Fruit fly (Drosophila melanogaster): ENCODE results near the gene Rlip.
A peak's percentile ranks its signal among the peaks of the same experiment; 100 is the strongest.

The Rlip gene

dm6 chr3R:21017464-21018080, at the start of gene Rlip:
TSS of gene Rlip (plus strand) at chr3R:21017684.
- peak; percentile 92 to 94 for TF ChIP-seq CTCF (optimal IDR thresholded peaks at IDR 0.05)
- no peak for TF ChIP-seq CG8478 (optimal IDR thresholded peaks at IDR 0.05)

dm6 chr3R:20976649-20977048, 40.8 kb upstream of the Rlip start:
- TF ChIP-seq CG8478 (optimal IDR thresholded peaks at IDR 0.05) (no peak), CTCF (optimal IDR thresholded peaks at IDR 0.05) (no peak)

DNA sequence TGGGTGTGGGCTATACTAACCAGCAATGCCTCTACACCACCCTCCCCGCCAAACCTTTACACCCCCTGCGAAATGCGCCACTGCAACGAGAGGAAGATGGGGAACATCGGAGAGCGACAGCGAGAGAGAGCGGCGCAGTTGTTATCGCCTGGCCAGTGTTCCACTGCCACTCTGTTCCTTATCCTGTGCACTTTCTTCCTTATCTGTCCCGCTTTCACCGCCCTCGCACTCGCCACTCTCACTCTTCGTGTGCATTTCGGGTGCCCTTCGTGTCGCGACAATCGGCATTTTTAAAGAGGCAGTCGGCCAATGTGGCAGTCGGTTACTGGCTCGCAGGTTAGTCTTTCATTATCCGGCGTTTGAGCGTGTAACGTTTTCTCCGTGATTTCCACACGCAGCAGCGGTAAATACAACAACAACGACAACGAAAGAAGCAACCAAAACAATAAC, 39.6 kb upstream of the Rlip start, which contains the start of gene Calx:
Gene Calx, plus strand, starts transcription at position 338 of the 450 bp plus-strand sequence.
- TF ChIP-seq CG8478 (optimal IDR thresholded peaks at IDR 0.05): no peak
- no peak for TF ChIP-seq CTCF (optimal IDR thresholded peaks at IDR 0.05)

- TF ChIP-seq CTCF (optimal IDR thresholded peaks at IDR 0.05): peak; percentile 80 to 82
- no peak for TF ChIP-seq CG8478 (optimal IDR thresholded peaks at IDR 0.05)
Observed at dm6 chr3R:20984087-20984486, 33.4 kb upstream of the Rlip start.

DNA sequence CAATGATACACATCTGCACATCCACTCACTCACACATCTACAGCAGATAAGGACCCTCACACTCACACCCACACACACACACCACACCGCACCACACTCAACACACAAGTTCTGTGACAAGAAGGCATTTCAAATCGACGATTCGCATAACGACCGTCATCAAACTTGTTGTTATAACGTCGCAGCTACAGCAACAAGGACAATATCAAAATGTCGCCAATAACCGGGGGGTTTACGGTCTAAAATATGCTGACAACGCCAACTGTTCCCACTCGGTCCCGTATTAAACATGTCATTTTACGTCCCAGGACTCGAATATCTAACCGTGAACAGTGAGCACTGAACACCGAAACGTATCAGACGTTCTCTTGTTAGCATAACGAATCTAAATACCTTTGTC, 32.6 kb upstream of the Rlip start:
- TF ChIP-seq CTCF (optimal IDR thresholded peaks at IDR 0.05) (no peak), CG8478 (optimal IDR thresholded peaks at IDR 0.05) (no peak)

DNA sequence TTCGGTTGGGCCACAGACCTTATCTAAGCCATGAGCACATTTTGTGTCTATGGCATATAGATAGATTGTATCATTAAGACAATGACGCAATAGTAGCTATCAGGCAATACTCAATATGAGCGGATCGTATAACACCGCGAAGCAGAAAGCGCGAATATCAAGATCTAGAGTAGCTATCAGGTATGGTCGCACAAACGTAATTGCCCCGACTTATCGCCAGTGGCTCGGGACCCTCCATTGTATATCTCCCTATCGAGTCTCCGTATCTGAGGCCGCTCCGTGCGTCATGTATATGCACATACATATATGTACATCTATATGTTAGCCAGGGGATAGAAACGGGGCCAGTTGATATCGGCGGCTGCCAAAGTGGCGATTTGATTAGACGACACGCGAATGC, 31.9 kb upstream of the Rlip start:
- no peak for TF ChIP-seq CG8478 (optimal IDR thresholded peaks at IDR 0.05)
- no peak for TF ChIP-seq CTCF (optimal IDR thresholded peaks at IDR 0.05)

DNA sequence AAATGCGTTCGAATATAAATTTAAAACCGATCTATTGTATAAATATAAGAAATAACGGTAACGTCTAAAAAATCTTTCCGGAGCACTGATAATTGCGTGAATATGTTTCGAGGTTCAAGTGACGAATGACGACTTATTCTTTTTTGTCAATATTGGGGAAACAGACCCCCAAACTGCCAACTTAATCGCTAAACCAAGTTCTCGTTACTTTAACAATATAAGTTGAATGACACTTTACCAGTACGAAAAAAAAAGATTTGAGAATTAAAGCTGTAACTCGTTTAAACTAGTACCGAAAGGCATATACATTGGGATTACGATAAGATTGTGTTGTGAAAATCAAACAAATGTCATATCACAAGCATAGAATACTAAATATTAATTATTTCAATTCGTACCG, 29.6 kb upstream of the Rlip start, which contains the start of gene CG43446:
Gene CG43446, minus strand, starts transcription at position 101 of the 400 bp plus-strand sequence.
- TF ChIP-seq CG8478 (optimal IDR thresholded peaks at IDR 0.05): no peak
- no peak for TF ChIP-seq CTCF (optimal IDR thresholded peaks at IDR 0.05)

DNA sequence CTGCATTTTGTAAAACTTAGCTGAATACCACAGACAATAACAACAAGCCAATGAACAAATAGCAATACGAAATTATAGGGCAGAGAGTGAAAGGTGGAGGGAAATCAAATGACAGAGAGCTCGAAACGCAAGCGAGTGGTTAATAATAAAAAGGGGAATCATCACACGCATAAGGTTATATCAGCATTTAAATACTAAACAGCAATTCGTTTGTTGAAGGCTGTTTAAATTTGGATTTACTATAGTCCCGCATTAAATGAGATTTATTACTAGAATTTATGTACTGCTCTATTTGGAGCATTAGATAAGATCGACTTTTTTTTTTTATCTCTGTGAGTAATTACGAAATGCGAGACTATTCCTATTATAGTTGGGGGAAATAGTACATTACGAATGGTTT, 28.9 kb upstream of the Rlip start:
- TF ChIP-seq CTCF (optimal IDR thresholded peaks at IDR 0.05) (no peak), CG8478 (optimal IDR thresholded peaks at IDR 0.05) (no peak)

DNA sequence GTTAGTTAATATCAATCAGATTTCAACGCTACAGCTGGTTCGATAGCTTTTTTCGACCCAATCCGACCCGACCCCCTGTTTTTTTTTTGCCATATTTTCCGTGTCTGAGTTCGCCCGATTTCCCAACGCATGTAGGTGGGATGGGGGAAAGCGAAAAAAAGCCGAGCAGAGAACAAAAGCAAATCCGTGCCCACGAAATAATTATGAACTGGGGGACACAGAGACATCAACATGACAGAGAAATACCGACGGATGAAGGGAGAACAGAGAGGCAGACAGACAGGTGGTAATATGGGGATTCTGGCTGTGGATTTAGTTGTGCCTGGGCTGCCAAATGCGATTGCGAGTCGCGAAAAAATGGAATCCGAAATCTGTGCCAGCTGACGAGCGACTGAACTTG, 28.4 kb upstream of the Rlip start:
- TF ChIP-seq CTCF (optimal IDR thresholded peaks at IDR 0.05): no peak
- no peak for TF ChIP-seq CG8478 (optimal IDR thresholded peaks at IDR 0.05)

DNA sequence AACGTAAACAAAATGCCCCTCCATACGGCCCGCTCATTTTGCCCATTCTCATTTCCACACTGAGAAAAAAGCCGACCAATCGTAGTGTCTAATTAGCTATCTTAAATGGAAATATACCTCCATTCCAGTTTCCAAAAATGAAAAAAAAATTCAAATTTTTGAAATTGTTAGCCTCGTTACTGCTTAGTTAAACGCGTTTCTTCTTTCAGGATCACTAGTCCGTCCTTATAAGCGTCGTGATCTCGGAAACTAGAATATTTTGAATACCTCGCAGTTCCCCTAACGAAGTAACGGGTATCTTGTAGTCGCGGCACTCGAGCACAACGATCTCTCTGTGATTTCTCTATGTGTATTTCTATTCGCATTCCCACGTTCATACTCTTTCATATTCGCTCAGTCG, 27.8 kb upstream of the Rlip start:
- TF ChIP-seq CTCF (optimal IDR thresholded peaks at IDR 0.05): no peak
- TF ChIP-seq CG8478 (optimal IDR thresholded peaks at IDR 0.05): no peak

dm6 chr3R:20990409-20990808, 27.1 kb upstream of the Rlip start:
- TF ChIP-seq CG8478 (optimal IDR thresholded peaks at IDR 0.05) (no peak), CTCF (optimal IDR thresholded peaks at IDR 0.05) (no peak)

DNA sequence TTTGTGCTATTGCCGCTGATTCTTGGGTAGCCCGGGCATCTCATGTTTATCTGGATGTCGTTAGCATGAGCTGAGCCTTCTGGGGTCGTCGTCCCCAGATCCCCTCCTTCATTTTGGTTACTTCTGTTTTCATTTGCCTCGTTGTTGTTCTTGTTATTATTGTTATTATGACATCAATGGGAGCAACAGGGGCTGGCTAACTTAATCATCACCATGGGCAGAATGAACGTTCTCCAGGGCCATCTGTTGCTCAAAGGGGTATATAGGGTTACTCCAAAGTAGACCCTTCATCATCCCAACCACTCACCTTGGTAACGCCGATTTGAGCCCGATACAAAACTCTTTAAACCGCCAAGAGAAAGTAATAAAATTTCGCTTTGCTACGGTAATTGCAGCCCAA, 19.2 kb upstream of the Rlip start:
- TF ChIP-seq CTCF (optimal IDR thresholded peaks at IDR 0.05) (no peak), CG8478 (optimal IDR thresholded peaks at IDR 0.05) (no peak)

DNA sequence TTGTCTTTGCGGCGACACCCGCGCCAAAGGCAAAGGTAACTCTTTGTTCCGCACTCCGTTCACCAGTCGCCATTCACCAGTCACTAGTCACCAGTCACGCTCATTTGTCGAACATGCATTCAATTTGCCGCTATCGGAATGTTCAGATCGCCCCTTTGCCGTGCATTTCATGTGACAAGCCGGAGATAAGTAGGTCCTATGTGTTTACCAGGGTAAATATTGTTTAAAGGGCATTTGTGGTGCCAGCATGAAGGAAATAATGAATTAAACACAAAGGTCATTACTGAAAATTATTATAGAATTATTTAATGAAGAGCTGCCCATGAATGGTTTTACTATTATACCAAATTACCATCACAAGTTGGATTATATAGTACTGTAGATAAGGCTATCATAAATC, 16.4 kb upstream of the Rlip start:
- TF ChIP-seq CTCF (optimal IDR thresholded peaks at IDR 0.05) (no peak), CG8478 (optimal IDR thresholded peaks at IDR 0.05) (no peak)

DNA sequence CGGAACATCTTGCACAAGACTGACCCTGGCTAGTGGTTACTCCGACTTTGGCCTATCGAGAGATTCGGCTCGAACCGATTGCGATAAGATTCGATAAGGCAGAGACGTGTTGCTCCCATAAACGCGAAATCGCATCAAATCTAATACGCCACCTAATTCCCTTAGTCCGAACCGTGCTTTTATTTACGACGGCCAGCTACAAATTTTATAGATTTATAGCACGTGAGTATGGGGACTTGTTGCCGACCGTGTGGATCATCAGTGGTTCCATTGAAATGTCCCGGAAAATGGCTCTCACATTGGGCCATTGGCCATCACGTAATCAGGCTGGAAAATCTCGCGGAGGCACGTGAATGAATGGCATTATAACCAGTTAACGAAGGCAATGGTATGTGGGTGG, 10.5 kb upstream of the Rlip start, which contains the start of gene Alp5:
Gene Alp5, minus strand, starts transcription at position 24 of the 400 bp plus-strand sequence.
- TF ChIP-seq CG8478 (optimal IDR thresholded peaks at IDR 0.05) (no peak), CTCF (optimal IDR thresholded peaks at IDR 0.05) (no peak)

DNA sequence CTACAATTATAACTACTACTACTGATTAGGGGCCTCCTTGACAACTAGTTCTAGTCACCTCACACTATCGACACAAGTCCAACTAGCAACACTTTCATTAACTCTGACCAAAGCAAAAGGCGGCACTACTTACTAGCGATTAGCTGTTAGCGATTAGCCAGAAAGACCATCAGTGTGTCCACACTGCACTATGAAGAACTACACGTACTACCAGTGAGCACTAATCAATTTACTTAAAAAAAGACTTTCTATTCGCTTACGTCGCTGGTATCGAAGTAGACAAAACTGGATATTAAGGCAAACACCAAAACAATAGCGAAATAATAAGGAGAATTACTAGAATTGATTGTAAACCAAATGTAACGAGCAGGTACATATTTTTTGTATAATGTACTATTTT, 3.7 kb upstream of the Rlip start:
- no peak for TF ChIP-seq CTCF (optimal IDR thresholded peaks at IDR 0.05)
- TF ChIP-seq CG8478 (optimal IDR thresholded peaks at IDR 0.05): no peak

DNA sequence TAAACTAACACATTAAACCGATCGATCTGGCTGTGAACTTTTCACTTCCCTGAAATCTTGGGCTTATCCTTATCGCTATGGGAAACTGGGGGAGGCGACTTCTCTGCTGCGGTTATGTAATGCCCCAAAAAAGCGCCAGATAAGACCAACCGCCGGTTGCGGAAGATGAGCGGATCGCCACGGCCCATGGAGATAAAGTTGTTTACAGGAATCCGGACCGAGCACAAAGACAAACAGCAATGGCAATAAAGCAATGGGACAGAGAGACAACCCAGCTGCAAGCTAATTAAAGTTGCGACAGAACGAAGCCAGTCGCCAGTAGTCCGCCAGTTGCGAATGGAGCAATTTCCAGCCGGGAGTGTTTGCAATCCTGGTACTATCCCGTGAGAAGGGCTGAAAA, 1.8 kb upstream of the Rlip start, which contains the start of gene CG5697:
Gene CG5697, plus strand, starts transcription at position 314 of the 400 bp plus-strand sequence.
- TF ChIP-seq CG8478 (optimal IDR thresholded peaks at IDR 0.05) (no peak), CTCF (optimal IDR thresholded peaks at IDR 0.05) (no peak)

DNA sequence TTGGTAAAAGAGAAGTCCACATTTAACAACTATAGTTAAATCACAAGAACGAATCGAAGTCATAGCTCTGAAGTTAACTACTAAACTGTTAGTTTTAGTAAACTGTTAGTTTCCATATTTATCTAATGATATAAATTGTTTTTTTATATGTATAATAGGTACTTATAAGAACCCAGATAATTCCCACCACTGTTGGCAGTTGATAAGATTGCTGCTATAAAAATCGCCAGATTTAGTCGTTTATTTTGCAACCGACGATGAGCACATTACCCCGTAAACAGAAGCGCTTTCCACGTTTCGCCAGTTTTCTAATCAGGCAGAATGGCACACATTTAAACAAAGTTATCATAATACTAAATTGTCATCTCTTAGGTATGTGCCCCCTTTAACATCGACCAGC, 1.6 kb downstream of the Rlip start:
- TF ChIP-seq CG8478 (optimal IDR thresholded peaks at IDR 0.05): no peak
- TF ChIP-seq CTCF (optimal IDR thresholded peaks at IDR 0.05): no peak

Measured in S2 (cell line).